Worm (Caenorhabditis elegans) whole organism, L4 larva: ENCODE measurements around the gene col-39.
A peak's percentile ranks its signal among the peaks of the same experiment; 100 is the strongest.

Source experiments
- F10B5.3 ChIP-seq: sonication (generic microtip); optimal IDR thresholded peaks from 2 replicates; lab custom pipeline; 2016; ENCODE audit warnings: mild to moderate bottlenecking, missing genetic modification characterization, missing compliant biosample characterization
- F37D6.2 ChIP-seq: sonication (generic microtip); optimal IDR thresholded peaks from 2 replicates; lab custom pipeline; 2016; ENCODE audit warnings: mild to moderate bottlenecking, missing genetic modification characterization, missing compliant biosample characterization
- T20F7.1 ChIP-seq: fragments of 200-800 bp; sonication (Bioruptor generic); optimal IDR thresholded peaks from 2 replicates; lab custom pipeline; 2018; ENCODE audit warnings: mild to moderate bottlenecking, missing genetic modification characterization, missing compliant biosample characterization
- Y105C5A.15 ChIP-seq: fragments of 200-800 bp; sonication (Bioruptor generic); IDR thresholded peaks from 2 replicates; pipeline ENCODE4 v1.3.6; 2022; ENCODE audit warnings: missing genetic modification characterization, missing compliant biosample characterization
- Y5F2A.4 ChIP-seq: fragments of 200-800 bp; sonication (Bioruptor generic); optimal IDR thresholded peaks from 2 replicates; lab custom pipeline; 2018; ENCODE audit warnings: mild to moderate bottlenecking, missing genetic modification characterization, missing compliant biosample characterization
- Y75B8A.6 ChIP-seq: fragments of 200-800 bp; sonication (Bioruptor generic); IDR thresholded peaks from 2 replicates; pipeline ENCODE4 v1.3.6; 2022; ENCODE audit warnings: missing genetic modification reagents, missing genetic modification characterization, missing compliant biosample characterization
- aha-1 ChIP-seq: fragments of 150-350 bp; peaks from one replicate; lab custom pipeline; 2014; ENCODE audit warnings: missing biosample characterization, missing genetic modification characterization
- attf-4 ChIP-seq: sonication (generic microtip); optimal IDR thresholded peaks from 3 replicates; lab custom pipeline; 2017; ENCODE audit warnings: missing biosample characterization, missing genetic modification characterization
- ceh-32 ChIP-seq: sonication (generic microtip); optimal IDR thresholded peaks from 2 replicates; lab custom pipeline; 2016; ENCODE audit warnings: mild to moderate bottlenecking, missing genetic modification characterization, missing compliant biosample characterization; ENCODE audit not compliant: poor library complexity
- ceh-44 ChIP-seq: fragments of 200-800 bp; sonication (Bioruptor generic); IDR thresholded peaks from 2 replicates; pipeline ENCODE4 v1.3.6; 2022; ENCODE audit warnings: missing genetic modification reagents, missing genetic modification characterization, missing compliant biosample characterization
- ces-1 ChIP-seq: fragments of 150-350 bp; sonication (generic microtip); optimal IDR thresholded peaks from 4 replicates; lab custom pipeline; 2014; ENCODE audit warnings: missing biosample characterization, missing genetic modification reagents, missing genetic modification characterization
- cey-2 ChIP-seq: sonication (generic microtip); optimal IDR thresholded peaks from 3 replicates; lab custom pipeline; 2017; ENCODE audit warnings: missing genetic modification characterization, mild to moderate bottlenecking, missing compliant biosample characterization, antibody characterized with exemption, borderline replicate concordance; ENCODE audit not compliant: insufficient read depth
- dmd-9 ChIP-seq: fragments of 200-800 bp; sonication (Bioruptor generic); IDR thresholded peaks from 2 replicates; pipeline ENCODE4 v1.3.6; 2022; ENCODE audit warnings: missing genetic modification reagents, missing genetic modification characterization, missing compliant biosample characterization
- dve-1 ChIP-seq: sonication (generic microtip); optimal IDR thresholded peaks from 2 replicates; lab custom pipeline; 2017; ENCODE audit warnings: antibody characterized with exemption, mild to moderate bottlenecking, missing genetic modification characterization, missing compliant biosample characterization; ENCODE audit not compliant: insufficient read depth
- fkh-10 ChIP-seq: fragments of 150-350 bp; optimal IDR thresholded peaks from 2 replicates; lab custom pipeline; 2014; ENCODE audit warnings: missing biosample characterization, missing genetic modification reagents, missing genetic modification characterization
- lin-15B ChIP-seq: fragments of 150-350 bp; sonication (generic microtip); optimal IDR thresholded peaks from 3 replicates; lab custom pipeline; 2014; ENCODE audit warnings: missing biosample characterization, missing genetic modification characterization
- lir-3 ChIP-seq: sonication (generic microtip); optimal IDR thresholded peaks from 2 replicates; lab custom pipeline; 2016; ENCODE audit warnings: mild to moderate bottlenecking, missing genetic modification characterization, missing compliant biosample characterization
- madf-5 ChIP-seq, 2 experiments: fragments of 200-800 bp; sonication (Bioruptor generic); IDR thresholded peaks; 2 replicates each; pipeline ENCODE4 v1.3.6; 2022; ENCODE audit warnings: missing compliant biosample characterization in 2 of 2, missing genetic modification characterization in 2 of 2
- madf-9 ChIP-seq: fragments of 200-800 bp; sonication (Bioruptor generic); conservative IDR thresholded peaks from 2 replicates; pipeline ENCODE4 v1.3.6; 2022; ENCODE audit warnings: missing genetic modification reagents, missing genetic modification characterization, missing compliant biosample characterization
- mdl-1 ChIP-seq, 2 experiments: fragments of 150-350 bp in 1 of 2; sonication (generic microtip) in 1 of 2; optimal IDR thresholded peaks; 2 replicates each; lab custom pipeline; 2014 to 2017; ENCODE audit warnings: missing biosample characterization in 2 of 2, missing genetic modification characterization in 2 of 2
- mes-2 ChIP-seq: sonication (generic microtip); optimal IDR thresholded peaks from 2 replicates; lab custom pipeline; 2016; ENCODE audit warnings: missing genotype, mild to moderate bottlenecking, missing genetic modification characterization, missing compliant biosample characterization; ENCODE audit not compliant: poor library complexity, severe bottlenecking
- mxl-2 ChIP-seq: fragments of 200-800 bp; sonication (Bioruptor generic); conservative IDR thresholded peaks from 2 replicates; pipeline ENCODE4 v1.3.6; 2022; ENCODE audit warnings: missing genetic modification reagents, missing genetic modification characterization, missing compliant biosample characterization
- nhr-25 ChIP-seq: sonication (generic microtip); optimal IDR thresholded peaks from 2 replicates; lab custom pipeline; 2017; ENCODE audit warnings: missing genetic modification characterization, mild to moderate bottlenecking, missing compliant biosample characterization, antibody characterized with exemption, moderate library complexity, borderline replicate concordance; ENCODE audit not compliant: insufficient read depth
- nhr-42 ChIP-seq: fragments of 200-800 bp; sonication (Bioruptor generic); IDR thresholded peaks from 2 replicates; pipeline ENCODE4 v1.3.6; 2022; ENCODE audit warnings: missing genetic modification characterization, missing compliant biosample characterization
- pha-4 ChIP-seq, 2 experiments: fragments of 150-350 bp in 1 of 2; fragments of 200-800 bp in 1 of 2; sonication (Bioruptor generic) in 1 of 2; IDR thresholded peaks in 1 of 2; optimal IDR thresholded peaks in 1 of 2; 2 replicates each; pipeline versions ENCODE4 v1.3.6 to Lab custom; 2014 to 2022; ENCODE audit warnings: missing genetic modification characterization in 2 of 2, missing genetic modification reagents in 2 of 2, missing biosample characterization in 1 of 2, missing compliant biosample characterization in 1 of 2
- rbr-2 ChIP-seq: sonication (generic microtip); optimal IDR thresholded peaks from 2 replicates; lab custom pipeline; 2016; ENCODE audit warnings: missing genotype, missing genetic modification characterization, missing compliant biosample characterization
- set-16 ChIP-seq: fragments of 200-800 bp; sonication (Bioruptor generic); IDR thresholded peaks from 2 replicates; pipeline ENCODE4 v1.3.6; 2022; ENCODE audit warnings: missing genetic modification reagents, missing genetic modification characterization, missing compliant biosample characterization
- skn-1 ChIP-seq: fragments of 150-350 bp; optimal IDR thresholded peaks from 2 replicates; lab custom pipeline; 2014; ENCODE audit warnings: missing biosample characterization, missing genetic modification characterization
- snpc-1.2 ChIP-seq: fragments of 200-800 bp; sonication (Bioruptor generic); IDR thresholded peaks from 2 replicates; pipeline ENCODE4 v1.3.6; 2022; ENCODE audit warnings: missing genetic modification reagents, missing genetic modification characterization, missing compliant biosample characterization
- tag-97 ChIP-seq: fragments of 200-800 bp; sonication (Bioruptor generic); IDR thresholded peaks from 2 replicates; pipeline ENCODE4 v1.3.6; 2022; ENCODE audit warnings: missing genetic modification characterization, missing compliant biosample characterization
- unc-130 ChIP-seq: sonication (generic microtip); optimal IDR thresholded peaks from 2 replicates; lab custom pipeline; 2016; ENCODE audit warnings: missing genetic modification reagents, missing genetic modification characterization, missing compliant biosample characterization
- unc-39 ChIP-seq: sonication (generic microtip); optimal IDR thresholded peaks from 2 replicates; lab custom pipeline; 2017; ENCODE audit warnings: missing biosample characterization, missing genetic modification characterization
- unc-62 ChIP-seq, 3 experiments: fragments of 150-350 bp in 1 of 3; sonication (generic microtip); optimal IDR thresholded peaks in 2 of 3; peaks in 1 of 3; 1 replicate in 1 of 3; 2 replicates in 2 of 3; lab custom pipeline; 2014 to 2017; ENCODE audit warnings: missing biosample characterization in 3 of 3, missing genetic modification characterization in 3 of 3, missing genetic modification reagents in 3 of 3, missing genotype in 1 of 3
- zag-1 ChIP-seq: fragments of 150-350 bp; optimal IDR thresholded peaks from 2 replicates; lab custom pipeline; 2014; ENCODE audit warnings: missing biosample characterization, missing genetic modification characterization
- zfp-2 ChIP-seq: sonication (generic microtip); optimal IDR thresholded peaks from 2 replicates; lab custom pipeline; 2016; ENCODE audit warnings: mild to moderate bottlenecking, missing genetic modification characterization, missing compliant biosample characterization
- zfp-3 ChIP-seq: fragments of 200-800 bp; sonication (Bioruptor generic); conservative IDR thresholded peaks from 2 replicates; pipeline ENCODE4 v1.3.6; 2022; ENCODE audit warnings: missing genetic modification reagents, missing genetic modification characterization, missing compliant biosample characterization
- zip-2 ChIP-seq: fragments of 150-350 bp; optimal IDR thresholded peaks from 2 replicates; lab custom pipeline; 2014; ENCODE audit warnings: missing biosample characterization, missing genetic modification characterization
- ztf-11 ChIP-seq: fragments of 150-350 bp; optimal IDR thresholded peaks from 2 replicates; lab custom pipeline; 2014; ENCODE audit warnings: missing biosample characterization, missing genetic modification characterization

col-39 gene

DNA sequence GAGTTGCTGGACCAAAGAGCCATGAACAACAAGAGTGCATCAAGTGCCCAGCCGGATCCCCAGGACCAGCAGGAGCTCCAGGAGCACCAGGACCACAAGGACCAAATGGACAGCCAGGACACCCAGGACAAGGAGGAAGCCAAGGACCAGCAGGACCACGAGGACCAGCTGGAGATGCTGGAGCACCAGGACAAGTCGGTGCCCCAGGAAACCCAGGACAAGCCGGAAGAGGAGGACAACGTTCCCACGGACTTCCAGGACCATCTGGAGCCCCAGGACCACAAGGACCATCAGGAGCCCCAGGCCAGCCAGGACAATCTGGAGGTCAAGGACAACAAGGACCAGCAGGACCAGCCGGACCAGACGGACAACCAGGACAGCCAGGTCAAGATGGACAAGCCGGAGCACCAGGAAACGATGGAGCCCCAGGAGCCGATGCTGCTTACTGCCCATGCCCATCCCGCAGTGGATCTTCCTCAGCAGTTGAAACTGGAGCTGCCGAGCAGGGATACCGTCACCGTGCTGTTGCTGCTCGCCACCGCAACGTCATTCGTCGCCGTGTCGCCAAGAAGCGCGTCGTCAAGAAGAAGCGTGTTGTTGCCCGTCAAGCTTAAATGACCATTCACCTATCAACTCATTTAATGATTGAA lies 756 bp downstream of the col-39 start (continued):
- TF ChIP-seq lin-15B (tag; lab: Kevin White, UChicago) (no peak), T20F7.1 (GFP tag; lab: Kevin White, UChicago) (no peak), ceh-44 (peak; percentile 13; the same call in 1 of the 2 replicates), unc-39 (tag; lab: Kevin White, UChicago) (no peak), dmd-9 (GFP tag; lab: Robert Waterston, UW) (no peak), ces-1 (no peak), attf-4 (tag; lab: Kevin White, UChicago) (no peak), lir-3 (tag; lab: Kevin White, UChicago) (no peak), zip-2 (tag; lab: Kevin White, UChicago) (no peak), zfp-2 (no peak), unc-130 (GFP tag; lab: Kevin White, UChicago) (no peak), F37D6.2 (tag; lab: Kevin White, UChicago) (no peak)

DNA sequence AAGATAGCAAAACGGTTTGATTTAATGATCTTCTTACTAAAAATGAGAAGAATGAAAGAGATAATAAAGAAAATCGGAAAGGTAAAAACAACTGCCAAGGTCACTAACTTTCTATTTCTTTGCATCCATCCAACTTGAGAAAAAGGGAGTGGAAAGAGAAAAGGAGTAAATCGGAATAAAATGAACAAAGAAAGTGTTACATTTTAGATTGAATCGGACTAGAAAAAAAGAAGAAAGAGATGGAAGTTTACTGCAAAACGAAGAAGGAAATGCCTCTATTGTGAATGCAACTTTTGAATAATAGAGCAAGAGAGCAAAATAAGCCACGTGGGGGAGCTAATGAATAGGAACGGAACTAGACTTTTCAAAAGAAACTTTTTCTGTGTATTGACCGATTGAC lies 1.3 kb downstream of the col-39 start:
- no peak for TF ChIP-seq cey-2 (tag; lab: Kevin White, UChicago)
- TF ChIP-seq snpc-1.2 (GFP tag; lab: Robert Waterston, UW) = no peak
- no peak for TF ChIP-seq rbr-2 (tag; lab: Kevin White, UChicago)
- TF ChIP-seq tag-97 = no peak
- TF ChIP-seq set-16 (GFP tag; lab: Robert Waterston, UW) = no peak
- no peak for TF ChIP-seq Y5F2A.4 (GFP tag; lab: Kevin White, UChicago)
- no peak for TF ChIP-seq madf-9
- TF ChIP-seq aha-1 (tag; lab: Kevin White, UChicago) = peak; percentile 73
- no peak for TF ChIP-seq F10B5.3 (tag; lab: Kevin White, UChicago)
- no peak for TF ChIP-seq unc-39 (tag; lab: Kevin White, UChicago)
- TF ChIP-seq ztf-11 (tag; lab: Kevin White, UChicago) = no peak
- no peak for TF ChIP-seq mxl-2
- TF ChIP-seq mes-2 = no peak
- TF ChIP-seq pha-4 (GFP tag; IDR thresholded peaks at IDR 0.05; lab: Robert Waterston, UW) = no peak
- no peak for TF ChIP-seq pha-4 (tag; optimal IDR thresholded peaks at IDR 0.05; lab: Kevin White, UChicago)
- peak; percentile 19 for TF ChIP-seq dve-1
- no peak for TF ChIP-seq ceh-32 (tag; lab: Kevin White, UChicago)
- TF ChIP-seq mdl-1 (tag; optimal IDR thresholded peaks at IDR 0.05; lab: Kevin White, UChicago) = no peak
- no peak for TF ChIP-seq ceh-44
- TF ChIP-seq zag-1 = no peak
- no peak for TF ChIP-seq nhr-42 (GFP tag; lab: Robert Waterston, UW)
- no peak for TF ChIP-seq zfp-3
- no peak for TF ChIP-seq madf-5 (GFP tag; IDR thresholded peaks at IDR 0.05; lab: Robert Waterston, UW)
- no peak for TF ChIP-seq Y75B8A.6 (GFP tag; lab: Robert Waterston, UW)
- peak in 1 of 2 experiments; percentile 88 for TF ChIP-seq unc-62 (GFP tag; optimal IDR thresholded peaks at IDR 0.05 in 1 of 2; lab: Kevin White, UChicago)
- no peak for TF ChIP-seq unc-62 (tag; optimal IDR thresholded peaks at IDR 0.05; lab: Kevin White, UChicago)
- no peak for TF ChIP-seq skn-1 (tag; lab: Kevin White, UChicago)
- TF ChIP-seq fkh-10 (GFP tag; lab: Kevin White, UChicago) = peak; percentile 70
- TF ChIP-seq nhr-25 (tag; lab: Kevin White, UChicago) = no peak
- no peak for TF ChIP-seq Y105C5A.15
- TF ChIP-seq, all 104 proteins: peak for 4
